Worm (Caenorhabditis elegans): ENCODE data around the gene zig-6.

ce11 chrX:5140177-5140576 is 48.7 kb downstream of the zig-6 start:
- TF ChIP-seq snpc-4 (tag; optimal IDR thresholded peaks at IDR 0.05): no peak
- TF ChIP-seq dpl-1 (GFP tag; optimal IDR thresholded peaks at IDR 0.05): no peak
- no peak for TF ChIP-seq efl-3 (GFP tag; optimal IDR thresholded peaks at IDR 0.05)
- TF ChIP-seq ztf-11 (tag; optimal IDR thresholded peaks at IDR 0.05): no peak

Data from whole organism, L1 larva.